Fruit fly (Drosophila melanogaster) whole organism, embryonic: ENCODE data around the gene CG3704.

ENCODE experiments used
- Asciz ChIP-seq: fragments of 200-800 bp; sonication (Bioruptor generic); optimal IDR thresholded peaks from 2 replicates; lab custom pipeline; 2017; ENCODE audit warnings: missing biosample characterization, mild to moderate bottlenecking, missing genetic modification characterization, missing genetic modification reagents
- Atf-2 ChIP-seq: fragments of 200-800 bp; sonication (Bioruptor generic); optimal IDR thresholded peaks from 2 replicates; lab custom pipeline; 2016; ENCODE audit warnings: missing biosample characterization, missing genetic modification characterization
- Atf3 ChIP-seq: fragments of 200-800 bp; sonication (Bioruptor generic); optimal IDR thresholded peaks from 3 replicates; lab custom pipeline; 2016; ENCODE audit warnings: missing biosample characterization, missing genetic modification characterization
- Awh ChIP-seq: fragments of 200-800 bp; sonication (Bioruptor generic); IDR thresholded peaks from 2 replicates; pipeline ENCODE4, ENCODE4 v1.3.6; 2022; ENCODE audit warnings: missing biosample characterization, missing genetic modification characterization
- BEAF-32 ChIP-seq: fragments of 200-800 bp; sonication (Bioruptor generic); optimal IDR thresholded peaks from 3 replicates; lab custom pipeline; 2017; ENCODE audit warnings: missing biosample characterization, missing genetic modification characterization, mild to moderate bottlenecking, moderate library complexity, missing genetic modification reagents
- Blimp-1 ChIP-seq: fragments of 200-800 bp; sonication (Bioruptor generic); optimal IDR thresholded peaks from 3 replicates; lab custom pipeline; 2018; ENCODE audit warnings: missing biosample characterization, missing genetic modification characterization, mild to moderate bottlenecking, moderate library complexity, missing genetic modification reagents
- C15 ChIP-seq: fragments of 200-800 bp; sonication (Bioruptor generic); IDR thresholded peaks from 3 replicates; pipeline ENCODE4 v1.3.6; 2022; ENCODE audit warnings: missing biosample characterization, missing genetic modification characterization
- CG10654 ChIP-seq: fragments of 200-800 bp; sonication (Bioruptor generic); optimal IDR thresholded peaks from 2 replicates; lab custom pipeline; 2016; ENCODE audit warnings: missing biosample characterization, missing genetic modification characterization
- CG10979 ChIP-seq: fragments of 200-800 bp; sonication (Bioruptor generic); optimal IDR thresholded peaks from 2 replicates; lab custom pipeline; 2018; ENCODE audit warnings: missing biosample characterization, mild to moderate bottlenecking, missing genetic modification characterization, moderate library complexity
- CG12744 ChIP-seq: fragments of 200-800 bp; sonication (Bioruptor generic); optimal IDR thresholded peaks from 2 replicates; lab custom pipeline; 2016; ENCODE audit warnings: missing biosample characterization, missing genetic modification characterization
- CG13123 ChIP-seq: fragments of 200-800 bp; sonication (Bioruptor generic); optimal IDR thresholded peaks from 2 replicates; lab custom pipeline; 2016; ENCODE audit warnings: missing biosample characterization, missing genetic modification characterization
- CG14014 ChIP-seq: fragments of 200-800 bp; sonication (Bioruptor generic); IDR thresholded peaks from 2 replicates; pipeline ENCODE4 v1.3.6; 2022; ENCODE audit warnings: missing biosample characterization, missing genetic modification characterization
- CG17359 ChIP-seq: fragments of 200-800 bp; sonication (Bioruptor generic); optimal IDR thresholded peaks from 3 replicates; lab custom pipeline; 2018; ENCODE audit warnings: missing biosample characterization, mild to moderate bottlenecking, missing genetic modification characterization, moderate library complexity
- CG18011 ChIP-seq: fragments of 200-800 bp; sonication (Bioruptor generic); optimal IDR thresholded peaks from 2 replicates; lab custom pipeline; 2017; ENCODE audit warnings: missing biosample characterization, missing genetic modification characterization, mild to moderate bottlenecking, moderate library complexity, missing genotype
- CG18262 ChIP-seq: fragments of 200-800 bp; optimal IDR thresholded peaks from 3 replicates; lab custom pipeline; 2019; ENCODE audit warnings: missing biosample characterization, mild to moderate bottlenecking, missing genetic modification characterization, moderate library complexity
- CG2199 ChIP-seq: fragments of 200-800 bp; sonication (Bioruptor generic); IDR thresholded peaks from 3 replicates; pipeline ENCODE4 v1.3.6; 2022; ENCODE audit warnings: missing biosample characterization, missing genetic modification characterization
- CG2889 ChIP-seq: fragments of 200-800 bp; sonication (Bioruptor generic); IDR thresholded peaks from 3 replicates; pipeline ENCODE4 v1.3.6; 2022; ENCODE audit warnings: missing biosample characterization, missing genetic modification characterization
- CG34376 ChIP-seq: fragments of 200-800 bp; sonication (Bioruptor generic); optimal IDR thresholded peaks from 2 replicates; lab custom pipeline; 2018; ENCODE audit warnings: missing biosample characterization, mild to moderate bottlenecking, missing genetic modification characterization
- CG4282 ChIP-seq: fragments of 200-800 bp; sonication (Bioruptor generic); optimal IDR thresholded peaks from 2 replicates; lab custom pipeline; 2016; ENCODE audit warnings: missing biosample characterization, missing genetic modification characterization
- CG4730 ChIP-seq: fragments of 200-800 bp; sonication (Bioruptor generic); IDR thresholded peaks from 2 replicates; pipeline ENCODE4 v1.3.6; 2022; ENCODE audit warnings: missing biosample characterization, missing genetic modification characterization
- CG6175 ChIP-seq: fragments of 200-800 bp; sonication (Bioruptor generic); IDR thresholded peaks from 3 replicates; pipeline ENCODE4 v1.3.6; 2022; ENCODE audit warnings: missing biosample characterization, missing genetic modification characterization
- CG6813 ChIP-seq: fragments of 200-800 bp; sonication (Bioruptor generic); optimal IDR thresholded peaks from 2 replicates; lab custom pipeline; 2017; ENCODE audit warnings: missing biosample characterization, missing genetic modification characterization, mild to moderate bottlenecking, moderate library complexity, missing genetic modification reagents
- CG7928 ChIP-seq: fragments of 200-800 bp; sonication (Bioruptor generic); optimal IDR thresholded peaks from 2 replicates; lab custom pipeline; 2017; ENCODE audit warnings: missing biosample characterization, mild to moderate bottlenecking, missing genetic modification characterization
- CG8089 ChIP-seq: fragments of 200-800 bp; sonication (Bioruptor generic); optimal IDR thresholded peaks from 3 replicates; lab custom pipeline; 2016; ENCODE audit warnings: missing biosample characterization, missing genetic modification characterization
- CrebB ChIP-seq: fragments of 200-800 bp; sonication (Bioruptor generic); optimal IDR thresholded peaks from 3 replicates; lab custom pipeline; 2018; ENCODE audit warnings: missing biosample characterization, mild to moderate bottlenecking, missing genetic modification characterization
- D ChIP-seq, 2 experiments: fragments of 200-800 bp in 1 of 2; fragments of >200 bp in 1 of 2; sonication (Bioruptor generic) in 1 of 2; optimal IDR thresholded peaks; 2 replicates in 1 of 2; 3 replicates in 1 of 2; lab custom pipeline; 2017; ENCODE audit warnings: mild to moderate bottlenecking in 1 of 2, missing biosample characterization in 1 of 2, missing genetic modification characterization in 1 of 2, missing genetic modification reagents in 1 of 2
- Dip3 ChIP-seq: fragments of 200-800 bp; sonication (Bioruptor generic); optimal IDR thresholded peaks from 3 replicates; lab custom pipeline; 2016; ENCODE audit warnings: missing biosample characterization, missing genetic modification characterization
- H2.0 ChIP-seq: fragments of 200-800 bp; sonication (Bioruptor generic); IDR thresholded peaks from 2 replicates; pipeline ENCODE4 v1.3.6; 2022; ENCODE audit warnings: missing biosample characterization, missing genetic modification characterization
- Hr39 ChIP-seq: fragments of >200 bp; optimal IDR thresholded peaks from 2 replicates; lab custom pipeline; 2017
- Nf-YA ChIP-seq: fragments of 200-800 bp; sonication (Bioruptor generic); IDR thresholded peaks from 2 replicates; pipeline ENCODE4 v1.3.6; 2022; ENCODE audit warnings: missing biosample characterization, missing genetic modification characterization
- Oaz ChIP-seq: fragments of 200-800 bp; sonication (Bioruptor generic); IDR thresholded peaks from 2 replicates; pipeline ENCODE4 v1.3.6; 2022; ENCODE audit warnings: missing biosample characterization, missing genetic modification characterization
- ato ChIP-seq: fragments of 200-800 bp; sonication (Bioruptor generic); IDR thresholded peaks from 2 replicates; pipeline ENCODE4 v1.3.6; 2022; ENCODE audit warnings: missing biosample characterization, missing genetic modification characterization; ENCODE audit not compliant: partially characterized antibody
- bigmax ChIP-seq: fragments of 200-800 bp; sonication (Bioruptor generic); optimal IDR thresholded peaks from 2 replicates; lab custom pipeline; 2018; ENCODE audit warnings: missing biosample characterization, mild to moderate bottlenecking, missing genetic modification characterization
- emc ChIP-seq: fragments of 200-800 bp; sonication (Bioruptor generic); optimal IDR thresholded peaks from 2 replicates; lab custom pipeline; 2016; ENCODE audit warnings: missing biosample characterization, missing genetic modification characterization
- h ChIP-seq: fragments of >200 bp; optimal IDR thresholded peaks from 2 replicates; lab custom pipeline; 2017
- hb ChIP-seq: fragments of 200-800 bp; sonication (Bioruptor generic); IDR thresholded peaks from 3 replicates; pipeline ENCODE4 v1.3.6; 2022; ENCODE audit warnings: missing biosample characterization, missing genetic modification characterization; ENCODE audit not compliant: partially characterized antibody
- hth ChIP-seq: fragments of >200 bp; optimal IDR thresholded peaks from 2 replicates; lab custom pipeline; 2017; ENCODE audit warnings: inconsistent platforms
- lab ChIP-seq: fragments of 200-800 bp; sonication (Bioruptor generic); optimal IDR thresholded peaks from 3 replicates; lab custom pipeline; 2017; ENCODE audit warnings: missing biosample characterization, missing genetic modification characterization, mild to moderate bottlenecking, moderate library complexity, missing genetic modification reagents
- mirr ChIP-seq: fragments of 200-800 bp; sonication (Bioruptor generic); optimal IDR thresholded peaks from 3 replicates; lab custom pipeline; 2018; ENCODE audit warnings: missing biosample characterization, mild to moderate bottlenecking, missing genetic modification characterization
- nerfin-2 ChIP-seq: fragments of 200-800 bp; sonication (Bioruptor generic); IDR thresholded peaks from 2 replicates; pipeline ENCODE4 v1.3.6; 2022; ENCODE audit warnings: missing biosample characterization, missing genetic modification characterization; ENCODE audit not compliant: partially characterized antibody
- nom ChIP-seq: fragments of 200-800 bp; sonication (Bioruptor generic); optimal IDR thresholded peaks from 2 replicates; lab custom pipeline; 2017; ENCODE audit warnings: missing biosample characterization, missing genetic modification characterization, mild to moderate bottlenecking, moderate library complexity, missing genetic modification reagents
- org-1 ChIP-seq: fragments of 200-800 bp; sonication (Bioruptor generic); optimal IDR thresholded peaks from 2 replicates; lab custom pipeline; 2017; ENCODE audit warnings: missing biosample characterization, missing genetic modification characterization
- pros ChIP-seq: fragments of 200-800 bp; sonication (Bioruptor generic); optimal IDR thresholded peaks from 3 replicates; lab custom pipeline; 2019; ENCODE audit warnings: missing biosample characterization, mild to moderate bottlenecking, missing genetic modification characterization, moderate library complexity
- pzg ChIP-seq: fragments of 200-800 bp; sonication (Bioruptor generic); optimal IDR thresholded peaks from 3 replicates; lab custom pipeline; 2018; ENCODE audit warnings: missing biosample characterization, mild to moderate bottlenecking, missing genetic modification characterization, moderate library complexity
- ro ChIP-seq: fragments of 200-800 bp; sonication (Bioruptor generic); IDR thresholded peaks from 2 replicates; pipeline ENCODE4 v1.3.6; 2022; ENCODE audit warnings: missing biosample characterization, missing genetic modification characterization
- stc ChIP-seq: fragments of 200-800 bp; sonication (Bioruptor generic); IDR thresholded peaks from 2 replicates; pipeline ENCODE4 v1.3.6; 2022; ENCODE audit warnings: missing biosample characterization, missing genetic modification characterization
- ttk ChIP-seq: fragments of 200-800 bp; sonication (Bioruptor generic); IDR thresholded peaks from 2 replicates; pipeline ENCODE4 v2.1.2; 2022; ENCODE audit warnings: missing biosample characterization, missing genetic modification characterization
- vfl ChIP-seq: fragments of 200-800 bp; sonication (Bioruptor generic); optimal IDR thresholded peaks from 2 replicates; lab custom pipeline; 2016; ENCODE audit warnings: missing biosample characterization, missing genetic modification characterization
- vnd ChIP-seq: fragments of 200-800 bp; sonication (Bioruptor generic); IDR thresholded peaks from 3 replicates; pipeline ENCODE4 v1.3.6; 2022; ENCODE audit warnings: missing biosample characterization, missing genetic modification characterization; ENCODE audit not compliant: partially characterized antibody

CG3704 gene

DNA sequence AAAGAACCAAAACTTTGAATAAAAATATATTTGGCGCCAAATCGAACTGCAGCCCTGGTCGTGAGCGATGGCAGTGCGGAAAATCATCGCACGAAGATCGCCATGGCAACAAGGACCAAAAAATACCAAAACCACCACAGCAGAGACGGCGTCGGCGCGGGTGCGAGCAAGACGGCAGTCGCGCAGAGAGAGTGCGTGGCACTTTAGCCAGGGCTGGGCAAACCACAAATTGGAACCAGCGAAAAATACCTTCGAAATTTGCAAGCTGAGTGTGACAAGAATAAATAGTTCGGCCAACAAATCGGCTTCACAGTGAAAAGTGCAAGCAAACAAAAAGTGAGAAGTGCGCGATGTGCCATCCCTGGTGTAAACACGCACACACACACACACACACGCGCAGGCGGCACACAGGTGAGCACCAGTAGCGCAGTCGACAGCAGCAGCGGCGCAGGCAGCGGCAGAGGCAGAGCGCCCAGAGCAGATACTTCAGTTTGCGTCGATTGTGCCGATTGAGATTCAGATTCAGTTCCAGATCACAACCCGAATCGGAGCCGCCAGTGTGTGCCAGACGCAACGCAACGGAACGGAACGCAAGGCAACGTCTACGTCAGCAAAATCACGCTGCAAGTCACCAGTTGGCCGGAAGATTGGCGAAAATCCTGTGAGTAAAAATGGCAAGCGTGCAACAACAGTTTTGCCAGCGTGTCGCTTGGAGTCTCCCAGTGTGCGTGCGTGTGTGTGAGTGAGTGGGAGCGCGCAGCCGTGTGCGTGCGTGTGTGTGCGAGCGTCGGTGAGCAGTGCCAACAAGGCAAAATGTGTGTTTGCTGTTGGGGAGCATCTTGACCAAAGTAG, 5.3 kb downstream of the CG3704 start, which contains the start of gene TRAM (continued):
- no peak for TF ChIP-seq D (optimal IDR thresholded peaks at IDR 0.05; lab: Kevin White, UChicago)
- TF ChIP-seq D (GFP tag; optimal IDR thresholded peaks at IDR 0.05; lab: Kevin White, UChicago), result peak; percentile 98
- TF ChIP-seq Blimp-1 (GFP tag; lab: Kevin White, UChicago), result peak; percentile 95
- TF ChIP-seq CG4730 (GFP tag; lab: Robert Waterston, UW), result peak; percentile 97
- no peak for TF ChIP-seq hth
- peak; percentile 99 for TF ChIP-seq org-1
- TF ChIP-seq pzg (GFP tag; lab: Kevin White, UChicago), result peak; percentile 89
- peak; percentile 98 for TF ChIP-seq CG2199 (GFP tag; lab: Robert Waterston, UW)
- TF ChIP-seq lab (GFP tag; lab: Kevin White, UChicago), result peak; percentile 99
- peak; percentile 98 for TF ChIP-seq Atf3 (GFP tag; lab: Kevin White, UChicago)
- peak; percentile 99 for TF ChIP-seq CG2889 (GFP tag; lab: Robert Waterston, UW)
- peak; percentile 69; the same call in 2 of the 3 replicates for TF ChIP-seq vnd (GFP tag; lab: Robert Waterston, UW)
- TF ChIP-seq h (lab: Kevin White, UChicago), result no peak
- peak; percentile 98 for TF ChIP-seq CG12744 (GFP tag; lab: Kevin White, UChicago)
- peak; percentile 97 for TF ChIP-seq Atf-2 (GFP tag; lab: Kevin White, UChicago)
- TF ChIP-seq Hr39 (lab: Kevin White, UChicago), result peak; percentile 97
- peak; percentile 87 for TF ChIP-seq BEAF-32 (GFP tag; lab: Kevin White, UChicago)
- peak; percentile 58 for TF ChIP-seq nerfin-2 (GFP tag; lab: Robert Waterston, UW)
- peak; percentile 96 for TF ChIP-seq CG6813 (GFP tag; lab: Kevin White, UChicago)
- TF ChIP-seq bigmax (GFP tag; lab: Kevin White, UChicago), result peak; percentile 40
- TF ChIP-seq ttk (GFP tag; lab: Robert Waterston, UW), result peak; percentile 99
- TF ChIP-seq CG34376 (GFP tag; lab: Kevin White, UChicago), result peak; percentile 99
- TF ChIP-seq CG17359, result peak; percentile 98
- peak; percentile 92 for TF ChIP-seq CG18011
- TF ChIP-seq CG13123 (GFP tag; lab: Kevin White, UChicago), result peak; percentile 96
- TF ChIP-seq pros (GFP tag; lab: Kevin White, UChicago), result peak; percentile 78
- TF ChIP-seq CG10654 (GFP tag; lab: Kevin White, UChicago), result peak; percentile 98
- peak; percentile 98 for TF ChIP-seq nom (GFP tag; lab: Kevin White, UChicago)
- TF ChIP-seq stc (GFP tag; lab: Robert Waterston, UW), result peak; percentile 98
- peak; percentile 99 for TF ChIP-seq mirr (GFP tag; lab: Kevin White, UChicago)
- TF ChIP-seq CG6175 (GFP tag; lab: Robert Waterston, UW), result peak; percentile 96
- peak; percentile 100 for TF ChIP-seq CG7928 (GFP tag; lab: Kevin White, UChicago)
- TF ChIP-seq CG8089, result peak; percentile 98
- TF ChIP-seq Dip3, result peak; percentile 97
- peak; percentile 98 for TF ChIP-seq ro
- TF ChIP-seq CG10979 (tag; lab: Kevin White, UChicago), result peak; percentile 97
- peak; percentile 96 for TF ChIP-seq vfl (GFP tag; lab: Kevin White, UChicago)
- TF ChIP-seq emc, result peak; percentile 95
- TF ChIP-seq Nf-YA (GFP tag; lab: Robert Waterston, UW), result peak; percentile 97
- peak; percentile 99 for TF ChIP-seq H2.0
- peak; percentile 99 for TF ChIP-seq Awh (GFP tag; lab: Robert Waterston, UW)
- peak; percentile 71 for TF ChIP-seq ato (GFP tag; lab: Robert Waterston, UW)
- peak; percentile 97 for TF ChIP-seq C15 (GFP tag; lab: Robert Waterston, UW)
- TF ChIP-seq hb (GFP tag; lab: Robert Waterston, UW), result peak; percentile 70
- TF ChIP-seq CG4282 (GFP tag; lab: Kevin White, UChicago), result peak; percentile 95
- peak; percentile 98 for TF ChIP-seq Oaz (GFP tag; lab: Robert Waterston, UW)
- peak; percentile 95 for TF ChIP-seq CG18262 (tag; lab: Kevin White, UChicago)
- TF ChIP-seq Asciz, result peak; percentile 94
- peak; percentile 99 for TF ChIP-seq CG14014 (GFP tag; lab: Robert Waterston, UW)
- TF ChIP-seq CrebB (tag; lab: Kevin White, UChicago), result peak; percentile 97
